Worm (Caenorhabditis elegans) whole organism, mixed stage, embryonic: Measurements from ENCODE around the gene set-14.

Experiments
- M03D4.4 ChIP-seq: sonication (generic microtip); optimal IDR thresholded peaks from 2 replicates; lab custom pipeline; 2017; ENCODE audit warnings: mild to moderate bottlenecking, missing genetic modification characterization, missing compliant biosample characterization
- ceh-39 ChIP-seq: fragments of 150-350 bp; optimal IDR thresholded peaks from 2 replicates; lab custom pipeline; 2014; ENCODE audit warnings: missing biosample characterization, missing genetic modification characterization
- ceh-43 ChIP-seq: fragments of 200-800 bp; sonication (Bioruptor generic); optimal IDR thresholded peaks from 2 replicates; lab custom pipeline; 2018; ENCODE audit warnings: mild to moderate bottlenecking, missing genetic modification characterization, moderate library complexity, missing compliant biosample characterization
- ceh-83 ChIP-seq: fragments of 200-800 bp; sonication (Bioruptor generic); optimal IDR thresholded peaks from 2 replicates; lab custom pipeline; 2018; ENCODE audit warnings: mild to moderate bottlenecking, missing genetic modification characterization, missing compliant biosample characterization
- ces-1 ChIP-seq: fragments of 150-350 bp; optimal IDR thresholded peaks from 2 replicates; lab custom pipeline; 2014; ENCODE audit warnings: missing biosample characterization, missing genetic modification reagents, missing genetic modification characterization
- cnd-1 ChIP-seq: fragments of 200-800 bp; sonication (Bioruptor generic); optimal IDR thresholded peaks from 2 replicates; lab custom pipeline; 2018; ENCODE audit warnings: mild to moderate bottlenecking, missing genetic modification characterization, missing compliant biosample characterization
- drap-1 ChIP-seq: fragments of 200-800 bp; sonication (Bioruptor generic); optimal IDR thresholded peaks from 3 replicates; lab custom pipeline; 2018; ENCODE audit warnings: mild to moderate bottlenecking, missing genetic modification characterization, missing compliant biosample characterization
- elt-1 ChIP-seq: sonication (generic microtip); optimal IDR thresholded peaks from 2 replicates; lab custom pipeline; 2017; ENCODE audit warnings: missing genetic modification characterization, mild to moderate bottlenecking, missing compliant biosample characterization, antibody characterized with exemption, moderate library complexity, borderline replicate concordance; ENCODE audit not compliant: insufficient read depth
- elt-3 ChIP-seq: fragments of 150-350 bp; optimal IDR thresholded peaks from 2 replicates; lab custom pipeline; 2014; ENCODE audit warnings: missing biosample characterization, missing genetic modification characterization
- flh-1 ChIP-seq: fragments of 200-800 bp; sonication (Bioruptor generic); optimal IDR thresholded peaks from 2 replicates; lab custom pipeline; 2018; ENCODE audit warnings: mild to moderate bottlenecking, missing genetic modification characterization, moderate library complexity, missing compliant biosample characterization
- ham-2 ChIP-seq: fragments of 200-800 bp; sonication (Bioruptor generic); optimal IDR thresholded peaks from 2 replicates; lab custom pipeline; 2018; ENCODE audit warnings: mild to moderate bottlenecking, missing genetic modification characterization, missing compliant biosample characterization
- hlh-1 ChIP-seq: fragments of 150-350 bp; optimal IDR thresholded peaks from 2 replicates; lab custom pipeline; 2014; ENCODE audit warnings: missing biosample characterization, missing genetic modification reagents, missing genetic modification characterization
- lin-13 ChIP-seq: fragments of 150-350 bp; optimal IDR thresholded peaks from 2 replicates; lab custom pipeline; 2014; ENCODE audit warnings: missing biosample characterization, missing genetic modification characterization
- lin-32 ChIP-seq: fragments of 200-800 bp; sonication (Bioruptor generic); optimal IDR thresholded peaks from 2 replicates; lab custom pipeline; 2018; ENCODE audit warnings: mild to moderate bottlenecking, missing genetic modification characterization, missing compliant biosample characterization
- lsy-2 ChIP-seq: fragments of 150-350 bp; optimal IDR thresholded peaks from 2 replicates; lab custom pipeline; 2014; ENCODE audit warnings: missing biosample characterization, missing genetic modification characterization
- mab-5 ChIP-seq: fragments of 150-350 bp; optimal IDR thresholded peaks from 2 replicates; lab custom pipeline; 2014; ENCODE audit warnings: missing biosample characterization, missing genetic modification characterization
- mep-1 ChIP-seq: fragments of 150-350 bp; optimal IDR thresholded peaks from 2 replicates; lab custom pipeline; 2017; ENCODE audit warnings: missing biosample characterization, missing genetic modification reagents, missing genetic modification characterization, inconsistent platforms
- mls-2 ChIP-seq: sonication (generic microtip); optimal IDR thresholded peaks from 2 replicates; lab custom pipeline; 2016; ENCODE audit warnings: mild to moderate bottlenecking, missing genetic modification characterization, moderate library complexity, missing compliant biosample characterization
- nhr-12 ChIP-seq: fragments of 150-350 bp; optimal IDR thresholded peaks from 2 replicates; lab custom pipeline; 2014; ENCODE audit warnings: missing biosample characterization, missing genetic modification characterization
- nhr-2 ChIP-seq: fragments of 150-350 bp; optimal IDR thresholded peaks from 2 replicates; lab custom pipeline; 2014; ENCODE audit warnings: missing biosample characterization, missing genetic modification characterization
- nhr-237 ChIP-seq: fragments of 150-350 bp; optimal IDR thresholded peaks from 2 replicates; lab custom pipeline; 2014; ENCODE audit warnings: missing biosample characterization, missing genetic modification characterization
- nhr-28 ChIP-seq: fragments of 150-350 bp; optimal IDR thresholded peaks from 2 replicates; lab custom pipeline; 2014; ENCODE audit warnings: missing biosample characterization, missing genetic modification characterization
- pha-4 ChIP-seq: fragments of 150-350 bp; optimal IDR thresholded peaks from 2 replicates; lab custom pipeline; 2018; ENCODE audit warnings: missing biosample characterization, missing genetic modification reagents, missing genetic modification characterization
- sem-2 ChIP-seq: fragments of 200-800 bp; sonication (Bioruptor generic); optimal IDR thresholded peaks from 2 replicates; lab custom pipeline; 2018; ENCODE audit warnings: mild to moderate bottlenecking, missing genetic modification characterization, missing compliant biosample characterization
- snpc-4 ChIP-seq: fragments of 150-350 bp; optimal IDR thresholded peaks from 2 replicates; lab custom pipeline; 2014; ENCODE audit warnings: missing biosample characterization, missing genetic modification characterization
- unc-120 ChIP-seq: sonication (generic microtip); optimal IDR thresholded peaks from 2 replicates; lab custom pipeline; 2017; ENCODE audit warnings: missing genetic modification characterization, missing compliant biosample characterization; ENCODE audit not compliant: poor library complexity, severe bottlenecking
- unc-39 ChIP-seq: fragments of 150-350 bp; optimal IDR thresholded peaks from 2 replicates; lab custom pipeline; 2014; ENCODE audit warnings: missing biosample characterization, missing genetic modification characterization
- unc-62 ChIP-seq: fragments of 150-350 bp; optimal IDR thresholded peaks from 2 replicates; lab custom pipeline; 2014; ENCODE audit warnings: missing biosample characterization, missing genetic modification reagents, missing genetic modification characterization
- zip-8 ChIP-seq: fragments of 150-350 bp; optimal IDR thresholded peaks from 2 replicates; lab custom pipeline; 2014; ENCODE audit warnings: missing biosample characterization, missing genetic modification characterization
- ztf-11 ChIP-seq: fragments of 150-350 bp; optimal IDR thresholded peaks from 2 replicates; lab custom pipeline; 2014; ENCODE audit warnings: missing biosample characterization, missing genetic modification characterization

Gene set-14

ce11 chrII:10787240-10787639 lies 8.9 kb downstream of the set-14 start, which contains the start of gene tag-209:
tag-209 (plus strand) TSS chrII:10787312.
- TF ChIP-seq ceh-43 (GFP tag; lab: Kevin White, UChicago), result no peak
- TF ChIP-seq pha-4 (tag; lab: Kevin White, UChicago), result no peak
- no peak for TF ChIP-seq sem-2
- no peak for TF ChIP-seq ces-1 (GFP tag; lab: Kevin White, UChicago)
- no peak for TF ChIP-seq mep-1 (tag; lab: Kevin White, UChicago)
- TF ChIP-seq ceh-39 (tag; lab: Kevin White, UChicago), result no peak
- TF ChIP-seq ceh-83 (GFP tag; lab: Kevin White, UChicago), result no peak
- TF ChIP-seq nhr-12 (tag; lab: Kevin White, UChicago), result no peak
- TF ChIP-seq lsy-2, result no peak
- TF ChIP-seq flh-1, result no peak
- no peak for TF ChIP-seq elt-3 (tag; lab: Kevin White, UChicago)
- TF ChIP-seq mab-5 (tag; lab: Kevin White, UChicago), result no peak
- no peak for TF ChIP-seq ztf-11 (tag; lab: Kevin White, UChicago)
- no peak for TF ChIP-seq lin-13 (tag; lab: Kevin White, UChicago)

- peak; percentile 33 for TF ChIP-seq hlh-1 (tag; lab: Kevin White, UChicago)
- no peak for TF ChIP-seq drap-1 (GFP tag; lab: Kevin White, UChicago)
- no peak for TF ChIP-seq unc-62
- no peak for TF ChIP-seq ceh-39 (tag; lab: Kevin White, UChicago)
- peak; percentile 70 for TF ChIP-seq lin-32 (GFP tag; lab: Kevin White, UChicago)
- TF ChIP-seq zip-8 (tag; lab: Kevin White, UChicago), result no peak
- TF ChIP-seq cnd-1 (tag; lab: Kevin White, UChicago), result peak; percentile 69
- TF ChIP-seq nhr-237 (tag; lab: Kevin White, UChicago), result peak; percentile 6
- TF ChIP-seq ces-1 (GFP tag; lab: Kevin White, UChicago), result peak; percentile 51
- TF ChIP-seq mls-2 (tag; lab: Kevin White, UChicago), result no peak
- TF ChIP-seq lsy-2, result peak; percentile 22
- peak; percentile 59 for TF ChIP-seq nhr-2
- no peak for TF ChIP-seq snpc-4
- TF ChIP-seq, all 35 proteins: peak for 7
Measured at ce11 chrII:10784780-10785463, 11.2 kb downstream of the set-14 start, which contains the start of gene cdl-1. cdl-1 (plus strand) TSS chrII:10785452.

ce11 chrII:10784248-10784647 lies 11.8 kb downstream of the set-14 start:
- TF ChIP-seq nhr-2 (peak; percentile 70), M03D4.4 (tag; lab: Kevin White, UChicago) (no peak), unc-120 (tag; lab: Kevin White, UChicago) (no peak), unc-39 (tag; lab: Kevin White, UChicago) (no peak), zip-8 (tag; lab: Kevin White, UChicago) (peak; percentile 39), lin-13 (tag; lab: Kevin White, UChicago) (no peak), mls-2 (tag; lab: Kevin White, UChicago) (no peak), cnd-1 (tag; lab: Kevin White, UChicago) (peak; percentile 70), elt-1 (tag; lab: Kevin White, UChicago) (no peak), drap-1 (GFP tag; lab: Kevin White, UChicago) (no peak), mab-5 (tag; lab: Kevin White, UChicago) (no peak)

- TF ChIP-seq nhr-28 (tag; lab: Kevin White, UChicago) (no peak), flh-1 (no peak), ham-2 (GFP tag; lab: Kevin White, UChicago) (peak; percentile 50), ceh-43 (GFP tag; lab: Kevin White, UChicago) (no peak), mep-1 (tag; lab: Kevin White, UChicago) (no peak), ceh-39 (tag; lab: Kevin White, UChicago) (no peak)
Measured at ce11 chrII:10783201-10783962, 12.7 kb downstream of the set-14 start, which contains the start of gene ect-2. ect-2 (minus strand) TSS chrII:10783962.
